Worm (Caenorhabditis elegans): ENCODE results near the gene R04B3.2.

- no peak for TF ChIP-seq skn-1 (tag; optimal IDR thresholded peaks at IDR 0.05)
- no peak for TF ChIP-seq unc-130 (tag; optimal IDR thresholded peaks at IDR 0.05)
- no peak for TF ChIP-seq lsy-2 (tag; optimal IDR thresholded peaks at IDR 0.05)
- TF ChIP-seq zag-1 (tag; optimal IDR thresholded peaks at IDR 0.05), result no peak
- peak; percentile 58 for TF ChIP-seq blmp-1 (tag; optimal IDR thresholded peaks at IDR 0.05)
- TF ChIP-seq nhr-11 (tag; optimal IDR thresholded peaks at IDR 0.05), result no peak
- TF ChIP-seq pag-3 (tag; optimal IDR thresholded peaks at IDR 0.05; ENCODE audit: borderline replicate concordance, insufficient read depth), result no peak
- TF ChIP-seq dpl-1 (GFP tag; optimal IDR thresholded peaks at IDR 0.05), result no peak
- TF ChIP-seq nhr-237 (tag; optimal IDR thresholded peaks at IDR 0.05), result no peak
- TF ChIP-seq jun-1 (tag; optimal IDR thresholded peaks at IDR 0.05), result no peak
Measured at ce11 chrX:2471303-2471702, 2.2 kb downstream of the R04B3.2 start, which contains the start of gene R04B3.1.
